Worm (Caenorhabditis elegans): ENCODE data around the gene F25D1.5.

The F25D1.5 gene

DNA sequence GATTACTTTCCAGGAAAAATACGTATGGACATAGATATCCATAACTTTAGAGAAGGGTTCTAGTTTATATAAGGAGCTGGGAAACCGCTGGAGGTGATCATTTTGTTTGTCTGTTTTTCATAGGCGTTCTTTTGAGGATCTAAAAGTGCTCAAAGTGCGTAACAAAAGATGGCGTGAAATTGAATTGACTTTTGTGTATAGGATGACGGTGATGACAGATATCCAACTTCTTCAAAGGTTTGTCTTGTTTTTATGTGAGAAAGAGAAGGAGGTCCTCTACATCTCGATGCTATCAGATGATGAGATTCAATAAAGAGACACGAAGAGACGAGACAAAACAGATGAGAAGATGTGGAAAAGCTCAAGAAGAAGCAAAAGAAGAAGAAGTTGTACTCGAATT lies 29.9 kb downstream of the F25D1.5 start:
- TF ChIP-seq unc-62 (GFP tag; optimal IDR thresholded peaks at IDR 0.05 in 1 of 2): peak in 1 of 2 experiments; percentile 96
- no peak for TF ChIP-seq unc-62 (tag; optimal IDR thresholded peaks at IDR 0.05)
- TF ChIP-seq Y48G9A.11 (GFP tag; IDR thresholded peaks at IDR 0.05): no peak

DNA sequence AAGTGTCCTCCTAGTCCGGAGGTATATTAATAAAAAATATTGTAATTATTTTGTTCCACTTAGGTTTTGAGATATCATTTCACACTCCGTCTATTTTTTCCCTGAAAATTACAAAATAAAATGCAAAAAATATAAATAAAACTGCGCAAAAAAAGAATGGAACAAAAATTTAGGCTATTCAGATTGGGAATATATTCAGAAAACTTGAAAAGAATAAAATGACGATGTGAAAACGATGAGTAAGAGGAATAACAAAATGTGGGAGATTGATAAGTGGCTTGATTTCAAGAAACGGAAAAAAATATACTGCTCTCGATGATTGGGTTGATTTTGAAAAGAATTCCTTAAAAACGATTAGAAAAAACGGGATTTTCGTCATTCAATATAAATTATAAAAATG lies 32.3 kb downstream of the F25D1.5 start, which contains the start of gene dmsr-8:
TSS of gene dmsr-8 (minus strand) at position 101 of the 400 bp plus-strand sequence.
- TF ChIP-seq arid-1 (GFP tag; conservative IDR thresholded peaks at IDR 0.05): no peak
- TF ChIP-seq unc-62 (GFP tag; optimal IDR thresholded peaks at IDR 0.05 in 1 of 2): peak in 1 of 2 experiments; percentile 61
- TF ChIP-seq unc-62 (tag; optimal IDR thresholded peaks at IDR 0.05): no peak

DNA sequence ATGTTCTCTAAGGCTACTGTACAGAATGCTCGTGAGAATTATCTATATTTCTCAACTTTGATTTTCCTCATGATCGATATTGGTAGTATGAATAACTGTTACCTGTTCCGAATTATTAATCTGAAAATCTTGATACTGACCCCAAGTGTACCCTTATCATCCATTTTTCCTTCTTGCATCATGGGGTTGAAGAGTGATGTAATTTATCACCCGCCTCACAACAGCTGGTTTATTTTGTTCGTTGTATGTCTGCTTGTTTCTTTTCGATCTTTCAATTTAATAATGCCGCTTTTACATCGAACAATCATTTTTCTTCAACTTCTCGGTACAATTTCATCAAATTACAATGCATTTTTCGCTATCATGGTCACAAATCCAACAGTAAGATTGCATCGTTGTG lies 37.7 kb downstream of the F25D1.5 start, which contains the start of gene C35A5.6:
TSS of gene C35A5.6 (plus strand) at position 283 of the 400 bp plus-strand sequence.
- no peak for TF ChIP-seq sdz-12 (GFP tag; optimal IDR thresholded peaks at IDR 0.05)
- TF ChIP-seq daf-19 (GFP tag; conservative IDR thresholded peaks at IDR 0.05): no peak
- peak; percentile 97 for TF ChIP-seq ztf-7 (tag; optimal IDR thresholded peaks at IDR 0.05)
- no peak for TF ChIP-seq mes-2 (tag; optimal IDR thresholded peaks at IDR 0.05; ENCODE audit: poor library complexity, severe bottlenecking)
- TF ChIP-seq hlh-30 (tag; optimal IDR thresholded peaks at IDR 0.05; ENCODE audit: insufficient read depth): peak; percentile 52
- peak; percentile 16 for TF ChIP-seq nhr-28 (tag; optimal IDR thresholded peaks at IDR 0.05)

DNA sequence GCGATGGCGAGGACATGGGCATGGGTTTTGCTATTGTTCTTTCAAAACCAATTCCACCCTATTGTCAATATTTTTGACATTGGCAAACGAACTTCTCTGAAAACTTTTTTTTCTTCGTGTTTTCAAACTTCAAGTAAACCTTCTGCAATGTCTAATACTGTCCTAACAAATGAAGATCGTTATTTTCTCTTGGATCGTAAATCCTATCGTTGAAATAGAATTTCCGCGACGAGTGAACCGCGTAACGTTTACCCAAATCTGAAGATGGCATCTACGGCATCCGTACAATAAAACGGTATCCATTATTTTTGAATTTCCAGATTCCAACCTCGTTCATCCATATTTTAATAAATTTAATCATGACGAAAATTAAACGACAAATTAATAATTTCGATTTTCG lies 41.0 kb downstream of the F25D1.5 start, which contains the start of gene C35A5.5:
TSS of gene C35A5.5 (plus strand) at position 301 of the 400 bp plus-strand sequence.
- no peak for TF ChIP-seq mep-1 (tag; optimal IDR thresholded peaks at IDR 0.05)

DNA sequence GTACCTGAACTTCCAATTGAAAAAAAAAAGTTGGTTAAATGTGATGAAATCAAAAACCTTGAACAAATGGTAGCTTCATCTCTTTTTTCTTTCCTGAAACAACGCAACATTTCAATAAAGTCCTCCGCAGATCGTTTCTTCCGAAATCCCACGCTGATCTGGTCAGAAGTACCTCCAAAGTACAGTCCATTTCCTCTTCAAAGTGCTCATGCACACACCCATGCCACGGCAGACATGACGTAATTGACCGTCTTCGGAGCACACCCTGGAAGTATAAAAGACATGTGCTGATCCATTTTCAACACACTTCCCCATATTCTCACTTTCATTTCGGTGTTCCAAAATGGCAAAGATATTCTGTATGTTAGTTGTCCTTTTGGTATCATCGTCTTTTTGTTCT lies 42.7 kb downstream of the F25D1.5 start, which contains the start of gene C35A5.10:
TSS of gene C35A5.10 (plus strand) at position 301 of the 400 bp plus-strand sequence.
- TF ChIP-seq nhr-102 (tag; optimal IDR thresholded peaks at IDR 0.05): no peak
- TF ChIP-seq mes-2 (tag; optimal IDR thresholded peaks at IDR 0.05; ENCODE audit: poor library complexity, severe bottlenecking): no peak
- no peak for TF ChIP-seq daf-8 (GFP tag; IDR thresholded peaks at IDR 0.05)

DNA sequence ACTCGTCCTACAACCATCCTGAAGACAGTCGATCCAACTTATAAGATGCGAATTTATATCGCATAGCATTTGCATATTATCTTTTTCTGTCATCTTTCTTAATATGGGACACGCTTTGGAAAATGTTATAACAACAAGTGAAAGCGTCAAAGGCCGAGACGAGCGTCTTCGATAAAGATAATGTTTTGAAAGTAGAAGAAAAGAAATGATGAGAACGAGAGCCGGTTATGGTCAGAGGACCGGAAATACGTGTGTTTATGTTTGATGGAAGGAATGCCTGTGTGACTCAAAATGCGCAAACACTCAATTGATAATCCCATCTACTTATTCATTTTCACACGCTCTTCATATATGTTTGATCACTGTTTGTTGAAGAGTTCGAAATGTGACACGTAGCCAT lies 43.6 kb downstream of the F25D1.5 start, which contains the start of gene C35A5.11:
TSS of gene C35A5.11 (minus strand) at position 101 of the 400 bp plus-strand sequence.
- TF ChIP-seq saeg-2 (GFP tag; IDR thresholded peaks at IDR 0.05): no peak
- peak in 1 of 2 experiments; percentile 20 for TF ChIP-seq unc-62 (GFP tag; optimal IDR thresholded peaks at IDR 0.05 in 1 of 2)
- TF ChIP-seq unc-62 (tag; optimal IDR thresholded peaks at IDR 0.05): no peak

DNA sequence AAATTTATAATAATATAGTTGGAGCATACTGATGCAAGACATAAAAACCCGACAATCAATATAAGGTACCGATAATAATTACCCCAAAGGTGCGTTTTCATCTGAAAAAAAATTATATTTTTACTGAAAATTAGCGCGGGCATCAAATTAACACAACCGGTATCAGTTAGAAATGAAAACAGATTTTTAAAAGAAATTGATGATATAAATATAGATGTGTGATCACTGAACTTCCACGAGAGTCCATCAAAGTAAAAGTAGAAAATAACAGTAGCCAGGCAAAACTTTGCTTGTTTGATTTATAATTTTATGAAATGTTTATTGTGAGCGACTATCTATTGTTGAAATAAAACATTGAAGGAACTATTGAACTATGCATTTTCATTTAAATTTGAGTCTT lies 45.3 kb downstream of the F25D1.5 start, which contains the start of gene C35A5.3:
TSS of gene C35A5.3 (minus strand) at position 101 of the 400 bp plus-strand sequence.
- no peak for TF ChIP-seq ces-1 (GFP tag; optimal IDR thresholded peaks at IDR 0.05)
- no peak for TF ChIP-seq F26F4.8 (GFP tag; conservative IDR thresholded peaks at IDR 0.05)
- no peak for TF ChIP-seq mxl-2 (GFP tag; conservative IDR thresholded peaks at IDR 0.05)
- TF ChIP-seq tra-1 (GFP tag; IDR thresholded peaks at IDR 0.05): no peak
- TF ChIP-seq ztf-11 (tag; optimal IDR thresholded peaks at IDR 0.05): no peak
- TF ChIP-seq ceh-32 (tag; optimal IDR thresholded peaks at IDR 0.05; ENCODE audit: poor library complexity): no peak
- no peak for TF ChIP-seq spr-1 (tag; optimal IDR thresholded peaks at IDR 0.05)
- no peak for TF ChIP-seq zip-11 (GFP tag; IDR thresholded peaks at IDR 0.05)
- TF ChIP-seq zag-1 (tag; optimal IDR thresholded peaks at IDR 0.05): no peak
- TF ChIP-seq unc-62 (GFP tag; optimal IDR thresholded peaks at IDR 0.05 in 1 of 2): no peak
- no peak for TF ChIP-seq unc-62 (tag; optimal IDR thresholded peaks at IDR 0.05)
- TF ChIP-seq Y5F2A.4 (GFP tag; optimal IDR thresholded peaks at IDR 0.05): no peak
- no peak for TF ChIP-seq dpl-1 (GFP tag; optimal IDR thresholded peaks at IDR 0.05)
- TF ChIP-seq nhr-28 (tag; optimal IDR thresholded peaks at IDR 0.05): no peak
- TF ChIP-seq nhr-76 (tag; optimal IDR thresholded peaks at IDR 0.05): no peak
- TF ChIP-seq set-16 (GFP tag; IDR thresholded peaks at IDR 0.05): no peak
- TF ChIP-seq daf-16 (GFP tag; optimal IDR thresholded peaks at IDR 0.05): no peak
- TF ChIP-seq daf-16 (tag; optimal IDR thresholded peaks at IDR 0.05): no peak

Data from whole organism, L4 larva.